Fruit fly (Drosophila melanogaster) whole organism, adult: ENCODE results near the gene CG14556.

Experiments
- CG12768 ChIP-seq: fragments of 200-800 bp; sonication (Bioruptor generic); optimal IDR thresholded peaks from 2 replicates; lab custom pipeline; 2017; ENCODE audit warnings: missing biosample characterization, missing genetic modification characterization, mild to moderate bottlenecking, moderate library complexity, missing genetic modification reagents
- CG14711 ChIP-seq: fragments of 200-800 bp; sonication (Bioruptor generic); optimal IDR thresholded peaks from 2 replicates; lab custom pipeline; 2018; ENCODE audit warnings: missing biosample characterization, mild to moderate bottlenecking, missing genetic modification characterization, moderate library complexity
- CG33017 ChIP-seq: fragments of 200-800 bp; sonication (Bioruptor generic); optimal IDR thresholded peaks from 2 replicates; lab custom pipeline; 2018; ENCODE audit warnings: missing biosample characterization, mild to moderate bottlenecking, missing genetic modification characterization, moderate library complexity
- CG5204 ChIP-seq: fragments of 200-800 bp; sonication (Bioruptor generic); optimal IDR thresholded peaks from 2 replicates; lab custom pipeline; 2016; ENCODE audit warnings: missing biosample characterization, missing genetic modification characterization
- Crg-1 ChIP-seq: fragments of 200-800 bp; sonication (Bioruptor generic); optimal IDR thresholded peaks from 2 replicates; lab custom pipeline; 2016; ENCODE audit warnings: missing biosample characterization, missing genetic modification characterization
- cic ChIP-seq: fragments of 200-800 bp; sonication (Bioruptor generic); optimal IDR thresholded peaks from 2 replicates; lab custom pipeline; 2017; ENCODE audit warnings: missing biosample characterization, mild to moderate bottlenecking, missing genetic modification characterization, moderate library complexity
- cnc ChIP-seq, 2 experiments: fragments of >200 bp; optimal IDR thresholded peaks; 2 replicates each; lab custom pipeline; 2017
- kay ChIP-seq: fragments of 200-800 bp; sonication (Bioruptor generic); peaks from one replicate; lab custom pipeline; 2016; ENCODE audit warnings: missing biosample characterization, missing genetic modification characterization, borderline replicate concordance
- ovo ChIP-seq: fragments of 200-800 bp; sonication (Bioruptor generic); optimal IDR thresholded peaks from 2 replicates; lab custom pipeline; 2016; ENCODE audit warnings: missing biosample characterization, missing genetic modification characterization
- tj ChIP-seq: fragments of 200-800 bp; sonication (Bioruptor generic); optimal IDR thresholded peaks from 3 replicates; lab custom pipeline; 2017; ENCODE audit warnings: missing biosample characterization, mild to moderate bottlenecking, missing genetic modification characterization, moderate library complexity
- toe ChIP-seq: fragments of 200-800 bp; sonication (Bioruptor generic); optimal IDR thresholded peaks from 2 replicates; lab custom pipeline; 2016; ENCODE audit warnings: missing biosample characterization, missing genetic modification characterization

DNA sequence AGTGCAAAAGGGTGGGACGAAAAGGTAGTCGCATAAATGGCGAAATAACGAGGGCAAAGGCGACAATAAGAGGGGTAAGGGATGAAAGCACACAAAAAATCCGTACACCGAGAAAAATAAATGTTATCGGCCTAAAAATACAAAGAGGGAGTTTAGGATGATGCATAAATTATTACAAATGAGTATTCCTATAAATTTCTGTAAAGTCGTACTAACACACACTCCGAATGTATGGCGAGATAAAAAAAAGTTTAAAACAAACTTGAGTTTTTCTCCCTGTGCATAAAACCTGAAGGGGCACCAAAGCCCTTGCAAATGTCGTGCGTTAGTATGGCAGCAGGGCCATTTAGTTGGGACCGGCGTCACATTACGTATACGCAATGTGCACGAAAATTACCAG is 45.6 kb downstream of the CG14556 start:
- TF ChIP-seq toe (GFP tag; lab: Kevin White, UChicago) = no peak
- no peak for TF ChIP-seq CG12768 (GFP tag; lab: Kevin White, UChicago)
- no peak for TF ChIP-seq ovo
- TF ChIP-seq cnc (optimal IDR thresholded peaks at IDR 0.05; lab: Kevin White, UChicago) = no peak
- TF ChIP-seq CG14711 (tag; lab: Kevin White, UChicago) = no peak
- TF ChIP-seq cic = no peak
- no peak for TF ChIP-seq kay (GFP tag; lab: Kevin White, UChicago)
- no peak for TF ChIP-seq Crg-1 (GFP tag; lab: Kevin White, UChicago)
- TF ChIP-seq CG5204 (GFP tag; lab: Kevin White, UChicago) = no peak
- no peak for TF ChIP-seq CG33017 (tag; lab: Kevin White, UChicago)
- TF ChIP-seq tj (GFP tag; lab: Kevin White, UChicago) = no peak
